Fruit fly (Drosophila melanogaster) whole organism, prepupa: ENCODE results near the gene Grd.

ENCODE experiments used
- Blimp-1 ChIP-seq: fragments of 200-800 bp; sonication (Bioruptor generic); optimal IDR thresholded peaks from 3 replicates; lab custom pipeline; 2017; ENCODE audit warnings: missing biosample characterization, missing genetic modification characterization, mild to moderate bottlenecking, moderate library complexity, missing genetic modification reagents
- CG10631 ChIP-seq: fragments of 200-800 bp; sonication (Bioruptor generic); optimal IDR thresholded peaks from 2 replicates; lab custom pipeline; 2016; ENCODE audit warnings: missing biosample characterization, missing genetic modification characterization
- CG11762 ChIP-seq: fragments of 200-800 bp; sonication (Bioruptor generic); optimal IDR thresholded peaks from 3 replicates; lab custom pipeline; 2016; ENCODE audit warnings: missing biosample characterization, missing genetic modification characterization; ENCODE audit not compliant: insufficient read depth
- CG11902 ChIP-seq: fragments of 200-800 bp; sonication (Bioruptor generic); optimal IDR thresholded peaks from 3 replicates; lab custom pipeline; 2016; ENCODE audit warnings: missing biosample characterization, missing genetic modification characterization
- CG15336 ChIP-seq: fragments of 200-800 bp; sonication (Bioruptor generic); IDR thresholded peaks from 2 replicates; pipeline ENCODE4 v1.3.6; 2022; ENCODE audit warnings: missing biosample characterization, missing genetic modification characterization
- CG16779 ChIP-seq: fragments of 200-800 bp; sonication (Bioruptor generic); optimal IDR thresholded peaks from 3 replicates; lab custom pipeline; 2017; ENCODE audit warnings: missing biosample characterization, mild to moderate bottlenecking, missing genetic modification characterization
- CG32006 ChIP-seq: fragments of 200-800 bp; sonication (Bioruptor generic); optimal IDR thresholded peaks from 3 replicates; lab custom pipeline; 2017; ENCODE audit warnings: missing biosample characterization, mild to moderate bottlenecking, missing genetic modification characterization
- CG34406 ChIP-seq: fragments of 200-800 bp; sonication (Bioruptor generic); optimal IDR thresholded peaks from 3 replicates; lab custom pipeline; 2016; ENCODE audit warnings: missing biosample characterization, missing genetic modification characterization
- CG4318 ChIP-seq: fragments of 200-800 bp; sonication (Bioruptor generic); optimal IDR thresholded peaks from 3 replicates; lab custom pipeline; 2017; ENCODE audit warnings: missing biosample characterization, mild to moderate bottlenecking, missing genetic modification characterization
- CG6163 ChIP-seq: fragments of 200-800 bp; sonication (Bioruptor generic); IDR thresholded peaks from 3 replicates; pipeline ENCODE4 v1.3.6; 2022; ENCODE audit warnings: missing biosample characterization, missing genetic modification characterization
- CG6276 ChIP-seq: fragments of 200-800 bp; sonication (Bioruptor generic); optimal IDR thresholded peaks from 2 replicates; lab custom pipeline; 2017; ENCODE audit warnings: missing biosample characterization, mild to moderate bottlenecking, missing genetic modification characterization
- CG6792 ChIP-seq: fragments of 200-800 bp; sonication (Bioruptor generic); optimal IDR thresholded peaks from 3 replicates; lab custom pipeline; 2016; ENCODE audit warnings: missing biosample characterization, missing genetic modification characterization
- CG6854 ChIP-seq: fragments of 200-800 bp; sonication (Bioruptor generic); optimal IDR thresholded peaks from 2 replicates; lab custom pipeline; 2017; ENCODE audit warnings: missing biosample characterization, mild to moderate bottlenecking, missing genetic modification characterization
- CG7368 ChIP-seq: fragments of 200-800 bp; sonication (Bioruptor generic); optimal IDR thresholded peaks from 3 replicates; lab custom pipeline; 2016; ENCODE audit warnings: missing biosample characterization, missing genetic modification characterization
- CG8632 ChIP-seq: fragments of 200-800 bp; sonication (Bioruptor generic); optimal IDR thresholded peaks from 3 replicates; lab custom pipeline; 2016; ENCODE audit warnings: missing biosample characterization, missing genetic modification characterization
- CG9139 ChIP-seq: fragments of 200-800 bp; sonication (Bioruptor generic); optimal IDR thresholded peaks from 3 replicates; lab custom pipeline; 2017; ENCODE audit warnings: missing biosample characterization, mild to moderate bottlenecking, missing genetic modification characterization
- Eip75B ChIP-seq: fragments of 200-800 bp; sonication (Bioruptor generic); optimal IDR thresholded peaks from 3 replicates; lab custom pipeline; 2016; ENCODE audit warnings: missing biosample characterization, missing genetic modification characterization
- Eip78C ChIP-seq: fragments of 200-800 bp; sonication (Bioruptor generic); peaks from one replicate; lab custom pipeline; 2016; ENCODE audit warnings: missing biosample characterization, missing genetic modification characterization
- Eip93F ChIP-seq: fragments of 200-800 bp; sonication (Bioruptor generic); optimal IDR thresholded peaks from 2 replicates; lab custom pipeline; 2016; ENCODE audit warnings: missing biosample characterization, mild to moderate bottlenecking, missing genetic modification characterization
- Ets21C ChIP-seq: fragments of 200-800 bp; sonication (Bioruptor generic); optimal IDR thresholded peaks from 3 replicates; lab custom pipeline; 2016; ENCODE audit warnings: missing biosample characterization, missing genetic modification characterization
- Ets96B ChIP-seq: fragments of 200-800 bp; optimal IDR thresholded peaks from 2 replicates; lab custom pipeline; 2019; ENCODE audit warnings: missing biosample characterization, mild to moderate bottlenecking, missing genetic modification characterization, moderate library complexity
- Hr38 ChIP-seq: sonication (Bioruptor generic); optimal IDR thresholded peaks from 2 replicates; lab custom pipeline; 2016; ENCODE audit warnings: missing biosample characterization, missing genetic modification characterization
- Lpt ChIP-seq: fragments of 200-800 bp; sonication (Bioruptor generic); optimal IDR thresholded peaks from 3 replicates; lab custom pipeline; 2016; ENCODE audit warnings: missing biosample characterization, missing genetic modification characterization
- OdsH ChIP-seq: fragments of 200-800 bp; sonication (Bioruptor generic); optimal IDR thresholded peaks from 3 replicates; lab custom pipeline; 2016; ENCODE audit warnings: missing biosample characterization, missing genetic modification characterization
- Smox ChIP-seq: fragments of 200-800 bp; sonication (Bioruptor generic); optimal IDR thresholded peaks from 3 replicates; lab custom pipeline; 2016; ENCODE audit warnings: missing biosample characterization, missing genetic modification characterization
- Sox15 ChIP-seq: fragments of 200-800 bp; sonication (Bioruptor generic); optimal IDR thresholded peaks from 3 replicates; lab custom pipeline; 2016; ENCODE audit warnings: missing biosample characterization, missing genetic modification characterization
- achi ChIP-seq: fragments of 200-800 bp; sonication (Bioruptor generic); optimal IDR thresholded peaks from 3 replicates; lab custom pipeline; 2016; ENCODE audit warnings: missing biosample characterization, missing genetic modification characterization
- dsx ChIP-seq: fragments of 200-800 bp; optimal IDR thresholded peaks from 3 replicates; lab custom pipeline; 2019; ENCODE audit warnings: missing biosample characterization, mild to moderate bottlenecking, missing genetic modification characterization, moderate library complexity; ENCODE audit not compliant: poor library complexity, severe bottlenecking
- fd59A ChIP-seq: fragments of 200-800 bp; sonication (Bioruptor generic); optimal IDR thresholded peaks from 2 replicates; lab custom pipeline; 2017; ENCODE audit warnings: missing biosample characterization, mild to moderate bottlenecking, missing genetic modification characterization, missing genetic modification reagents
- fkh ChIP-seq: fragments of 200-800 bp; sonication (Bioruptor generic); optimal IDR thresholded peaks from 3 replicates; lab custom pipeline; 2017; ENCODE audit warnings: missing biosample characterization, mild to moderate bottlenecking, missing genetic modification characterization, moderate library complexity
- net ChIP-seq: fragments of 200-800 bp; sonication (Bioruptor generic); optimal IDR thresholded peaks from 3 replicates; lab custom pipeline; 2016; ENCODE audit warnings: missing biosample characterization, missing genetic modification characterization
- pdm3 ChIP-seq: fragments of 200-800 bp; sonication (Bioruptor generic); optimal IDR thresholded peaks from 3 replicates; lab custom pipeline; 2016; ENCODE audit warnings: missing biosample characterization, missing genetic modification characterization
- spab ChIP-seq: fragments of 200-800 bp; sonication (Bioruptor generic); optimal IDR thresholded peaks from 2 replicates; lab custom pipeline; 2017; ENCODE audit warnings: missing biosample characterization, mild to moderate bottlenecking, missing genetic modification characterization, missing genetic modification reagents
- svp ChIP-seq: fragments of 200-800 bp; sonication (Bioruptor generic); peaks from one replicate; lab custom pipeline; 2016; ENCODE audit warnings: missing biosample characterization, missing genetic modification characterization
- vri ChIP-seq: fragments of 200-800 bp; sonication (Bioruptor generic); optimal IDR thresholded peaks from 3 replicates; lab custom pipeline; 2016; ENCODE audit warnings: missing biosample characterization, mild to moderate bottlenecking, missing genetic modification characterization

The Grd gene

DNA sequence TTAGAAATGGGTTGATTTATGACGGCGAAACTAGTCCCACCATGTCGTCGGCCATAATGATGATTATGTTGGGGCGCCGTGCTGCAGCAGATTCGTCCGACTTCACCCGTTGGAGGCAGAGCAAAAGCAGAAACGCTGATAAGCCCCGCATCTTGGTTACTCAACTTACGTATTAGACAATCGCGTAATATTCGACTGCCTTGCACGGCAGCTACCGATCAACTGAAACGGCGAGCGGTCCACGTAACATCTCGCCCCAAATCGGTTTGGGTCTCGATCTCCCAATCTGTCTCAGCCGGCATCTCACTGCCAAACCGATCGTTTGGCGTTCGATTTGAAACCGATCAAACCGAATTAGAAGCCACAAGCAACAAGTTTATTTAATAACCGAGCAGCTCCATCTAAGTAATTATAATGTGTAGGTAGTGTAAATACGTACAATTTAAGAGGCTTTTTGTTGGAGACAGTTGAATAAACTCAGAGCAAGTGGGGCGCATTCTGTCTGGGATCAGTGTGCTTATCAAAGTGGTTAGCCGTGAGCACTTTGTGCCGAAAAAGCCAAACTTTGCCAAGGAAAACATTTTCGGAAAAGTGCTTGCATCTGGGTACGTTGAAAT lies 14.4 kb upstream of the Grd start, which contains the start of gene CG32191:
TSS of gene CG32191 (minus strand) at position 550 of the 617 bp plus-strand sequence.
- TF ChIP-seq Sox15 (no peak), CG8632 (GFP tag; lab: Kevin White, UChicago) (no peak), fkh (GFP tag; lab: Kevin White, UChicago) (peak; percentile 64), OdsH (GFP tag; lab: Kevin White, UChicago) (no peak), CG6276 (no peak), Smox (GFP tag; lab: Kevin White, UChicago) (no peak), vri (GFP tag; lab: Kevin White, UChicago) (peak; percentile 11), svp (no peak)
- TF ChIP-seq, all 60 proteins: peak for 2

DNA sequence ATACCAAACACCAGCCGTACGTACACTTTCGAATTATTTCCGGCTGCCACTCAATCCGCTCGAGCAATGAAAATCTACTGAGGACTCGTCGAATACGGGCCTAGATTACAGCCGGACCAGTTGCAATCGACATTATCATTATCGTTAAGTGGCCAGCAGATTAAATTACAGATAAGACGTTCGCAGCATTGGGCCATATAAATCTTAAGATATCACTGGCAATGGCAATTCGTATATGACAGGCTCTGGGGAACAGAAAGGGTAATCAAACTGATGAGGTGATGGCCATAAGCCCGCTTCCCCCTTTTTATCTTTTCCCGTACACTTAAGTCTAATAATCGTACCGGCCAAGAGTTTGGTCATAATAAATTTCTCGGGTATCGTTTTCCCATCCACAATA lies 9.1 kb upstream of the Grd start, which contains the start of gene Cln3:
TSS of gene Cln3 (minus strand) at position 84 of the 400 bp plus-strand sequence.
- TF ChIP-seq vri (GFP tag; lab: Kevin White, UChicago), result peak; percentile 75
- TF ChIP-seq Hr38 (GFP tag; lab: Kevin White, UChicago), result no peak
- no peak for TF ChIP-seq CG15336 (GFP tag; lab: Robert Waterston, UW)

DNA sequence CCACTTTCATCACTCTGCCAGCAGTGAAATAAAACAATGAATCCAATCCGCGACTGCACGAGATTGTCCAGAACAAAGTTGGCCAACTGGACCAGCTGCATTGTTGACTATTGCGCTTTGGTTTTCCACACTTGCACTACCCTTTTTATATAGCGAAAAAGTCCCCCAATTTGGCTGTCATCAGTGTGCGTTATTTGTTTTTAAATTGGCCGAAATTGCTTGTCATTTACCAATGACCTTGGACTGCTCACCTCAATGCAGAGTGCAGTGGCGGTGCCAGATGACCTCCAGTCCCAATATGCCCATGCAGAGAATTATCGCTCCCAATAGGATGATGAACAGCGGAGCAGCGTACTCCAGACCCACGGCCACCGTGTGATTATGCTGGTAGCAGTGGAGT lies 5.3 kb upstream of the Grd start, which contains the start of gene Ir75a:
TSS of gene Ir75a (minus strand) at position 101 of the 400 bp plus-strand sequence.
- no peak for TF ChIP-seq CG7368
- no peak for TF ChIP-seq CG15336 (GFP tag; lab: Robert Waterston, UW)
- no peak for TF ChIP-seq OdsH (GFP tag; lab: Kevin White, UChicago)
- TF ChIP-seq CG11762 (GFP tag; lab: Kevin White, UChicago), result no peak
- no peak for TF ChIP-seq CG16779 (tag; lab: Kevin White, UChicago)
- no peak for TF ChIP-seq Blimp-1 (GFP tag; lab: Kevin White, UChicago)
- TF ChIP-seq Eip75B, result no peak
- no peak for TF ChIP-seq achi (GFP tag; lab: Kevin White, UChicago)
- no peak for TF ChIP-seq Eip78C
- no peak for TF ChIP-seq fkh (GFP tag; lab: Kevin White, UChicago)
- TF ChIP-seq spab, result no peak
- no peak for TF ChIP-seq CG4318 (GFP tag; lab: Kevin White, UChicago)
- no peak for TF ChIP-seq CG6854 (GFP tag; lab: Kevin White, UChicago)
- no peak for TF ChIP-seq CG11902 (GFP tag; lab: Kevin White, UChicago)
- TF ChIP-seq CG6792 (GFP tag; lab: Kevin White, UChicago), result no peak
- TF ChIP-seq net, result no peak
- TF ChIP-seq Eip93F, result no peak
- no peak for TF ChIP-seq CG6276

DNA sequence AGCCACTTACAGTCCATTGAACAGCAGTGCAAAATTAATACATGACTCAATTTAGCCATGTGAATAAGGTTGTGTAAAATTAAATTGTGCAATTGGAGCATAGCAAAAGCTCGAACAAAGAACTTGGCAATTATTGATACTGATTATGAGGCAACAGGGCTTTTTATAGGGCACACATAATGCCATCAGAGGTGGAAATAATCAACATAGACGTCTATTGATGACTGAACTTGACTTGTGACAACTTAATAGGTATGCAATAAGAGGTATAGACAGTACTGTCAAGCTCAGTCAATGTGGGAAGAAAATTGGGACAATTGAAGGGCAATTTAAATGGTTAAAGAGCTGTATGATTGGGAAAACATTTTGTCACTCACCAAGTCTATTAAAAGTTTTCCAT lies 3.0 kb upstream of the Grd start, which contains the start of gene Ir75b:
TSS of gene Ir75b (minus strand) at position 101 of the 400 bp plus-strand sequence.
- TF ChIP-seq Ets21C (GFP tag; lab: Kevin White, UChicago) (no peak), Lpt (GFP tag; lab: Kevin White, UChicago) (no peak)
- TF ChIP-seq, all 60 proteins: peak for 0

DNA sequence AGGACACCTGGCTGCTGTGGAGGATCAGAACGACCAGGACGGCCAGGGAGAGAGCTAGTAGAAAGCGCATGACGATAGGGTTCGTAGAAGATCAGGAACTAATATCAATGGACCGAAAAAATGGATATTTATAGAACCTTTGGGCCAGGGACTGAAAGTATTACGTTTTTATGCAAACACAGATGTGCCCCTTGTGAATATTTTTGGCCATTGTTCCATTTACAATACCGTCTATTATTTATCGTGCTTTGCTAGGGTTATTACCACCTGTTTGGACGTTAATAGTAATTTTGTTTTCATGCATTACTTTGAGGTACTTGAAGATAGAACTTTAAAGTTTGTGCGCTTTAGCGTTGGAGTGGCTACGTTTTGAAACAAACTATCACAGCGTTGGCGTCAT lies 10.4 kb downstream of the Grd start, which contains the start of gene CG32188:
TSS of gene CG32188 (minus strand) at position 101 of the 400 bp plus-strand sequence.
- TF ChIP-seq Ets96B (tag; lab: Kevin White, UChicago), result no peak
- TF ChIP-seq CG6163 (GFP tag; lab: Robert Waterston, UW), result no peak

DNA sequence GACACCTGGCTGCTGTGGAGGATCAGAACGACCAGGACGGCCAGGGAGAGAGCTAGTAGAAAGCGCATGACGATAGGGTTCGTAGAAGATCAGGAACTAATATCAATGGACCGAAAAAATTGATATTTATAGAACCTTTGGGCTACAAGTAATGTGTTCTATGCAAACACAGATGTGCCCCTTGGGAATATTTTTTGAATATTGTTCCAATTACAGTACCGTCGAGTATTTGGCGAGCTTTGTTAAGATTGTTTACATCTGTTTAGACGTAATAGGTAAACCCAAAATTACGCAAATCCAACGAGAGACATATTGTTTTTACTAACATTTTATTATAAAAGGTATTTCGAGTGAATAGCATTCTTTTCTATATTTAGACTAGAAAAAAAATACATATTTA lies 11.9 kb downstream of the Grd start, which contains the start of gene CG32189:
TSS of gene CG32189 (minus strand) at position 101 of the 400 bp plus-strand sequence.
- no peak for TF ChIP-seq svp
- no peak for TF ChIP-seq CG6163 (GFP tag; lab: Robert Waterston, UW)
- TF ChIP-seq CG9139 (GFP tag; lab: Kevin White, UChicago), result no peak
- no peak for TF ChIP-seq vri (GFP tag; lab: Kevin White, UChicago)
- TF ChIP-seq net, result no peak
- TF ChIP-seq pdm3, result no peak
- TF ChIP-seq Hr38 (GFP tag; lab: Kevin White, UChicago), result no peak
- TF ChIP-seq Ets21C (GFP tag; lab: Kevin White, UChicago), result no peak
- TF ChIP-seq CG10631 (GFP tag; lab: Kevin White, UChicago), result no peak
- TF ChIP-seq fd59A (GFP tag; lab: Kevin White, UChicago), result no peak
- TF ChIP-seq Smox (GFP tag; lab: Kevin White, UChicago), result no peak
- no peak for TF ChIP-seq CG15336 (GFP tag; lab: Robert Waterston, UW)
- TF ChIP-seq spab, result no peak
- no peak for TF ChIP-seq dsx (GFP tag; lab: Kevin White, UChicago)
- TF ChIP-seq Blimp-1 (GFP tag; lab: Kevin White, UChicago), result no peak
- no peak for TF ChIP-seq CG34406 (GFP tag; lab: Kevin White, UChicago)
- TF ChIP-seq CG32006 (GFP tag; lab: Kevin White, UChicago), result no peak
- TF ChIP-seq CG6792 (GFP tag; lab: Kevin White, UChicago), result no peak
